Worm (Caenorhabditis elegans): ENCODE results near the gene F48F7.5.

Gene F48F7.5

ce11 chrX:13990680-13991079 lies 15.2 kb downstream of the F48F7.5 start, which contains the start of gene C31E10.11:
Gene C31E10.11, minus strand, starts transcription at chrX:13990780.
- TF ChIP-seq tbx-37 (GFP tag; conservative IDR thresholded peaks at IDR 0.05), result no peak
- no peak for TF ChIP-seq ets-7 (tag; optimal IDR thresholded peaks at IDR 0.05)
- no peak for TF ChIP-seq sea-1 (GFP tag; conservative IDR thresholded peaks at IDR 0.05)
- no peak for TF ChIP-seq scrt-1 (GFP tag; IDR thresholded peaks at IDR 0.05)
- no peak for TF ChIP-seq hmbx-1 (tag; optimal IDR thresholded peaks at IDR 0.05)
- no peak for TF ChIP-seq tbx-11 (GFP tag; IDR thresholded peaks at IDR 0.05)
- no peak for TF ChIP-seq hnd-1 (tag; optimal IDR thresholded peaks at IDR 0.05)
- no peak for TF ChIP-seq F13C5.2 (tag; optimal IDR thresholded peaks at IDR 0.05)
- no peak for TF ChIP-seq tra-4 (tag; optimal IDR thresholded peaks at IDR 0.05)
- TF ChIP-seq ceh-13 (GFP tag; optimal IDR thresholded peaks at IDR 0.05), result no peak
- TF ChIP-seq ceh-36 (tag; optimal IDR thresholded peaks at IDR 0.05), result no peak
- no peak for TF ChIP-seq flt-1 (GFP tag; IDR thresholded peaks at IDR 0.05)
- TF ChIP-seq B0310.2 (tag; optimal IDR thresholded peaks at IDR 0.05), result no peak
- no peak for TF ChIP-seq pes-1 (GFP tag; IDR thresholded peaks at IDR 0.05)

- TF ChIP-seq ets-7 (tag; optimal IDR thresholded peaks at IDR 0.05) (no peak), sea-1 (GFP tag; conservative IDR thresholded peaks at IDR 0.05) (no peak), aly-1 (tag; optimal IDR thresholded peaks at IDR 0.05) (no peak), scrt-1 (GFP tag; IDR thresholded peaks at IDR 0.05) (0 out of 2 replicates have a peak, but pooled peaks have one; percentile 34), F13C5.2 (tag; optimal IDR thresholded peaks at IDR 0.05) (peak; percentile 66), hmbx-1 (tag; optimal IDR thresholded peaks at IDR 0.05) (no peak), tbx-11 (GFP tag; IDR thresholded peaks at IDR 0.05) (no peak), tbx-37 (GFP tag; conservative IDR thresholded peaks at IDR 0.05) (0 out of 2 replicates have a peak, but pooled peaks have one; percentile 9)
Observed at ce11 chrX:13995803-13996388, 20.4 kb downstream of the F48F7.5 start, which contains the start of the genes C31E10.5 and C31E10.6. Gene C31E10.5, minus strand, starts transcription at chrX:13995834. Gene C31E10.6, plus strand, starts transcription at chrX:13996338.

ce11 chrX:14000198-14000748 lies 24.8 kb downstream of the F48F7.5 start:
- peak; percentile 5 for TF ChIP-seq ceh-36 (tag; optimal IDR thresholded peaks at IDR 0.05)
- TF ChIP-seq scrt-1 (GFP tag; IDR thresholded peaks at IDR 0.05), result no peak
- no peak for TF ChIP-seq flt-1 (GFP tag; IDR thresholded peaks at IDR 0.05)

- TF ChIP-seq hnd-1 (tag; optimal IDR thresholded peaks at IDR 0.05), result no peak
Observed at ce11 chrX:14001494-14001974, 26.1 kb downstream of the F48F7.5 start, which contains the start of gene cytb-5.1. Gene cytb-5.1, plus strand, starts transcription at chrX:14001924.

- no peak for TF ChIP-seq ceh-13 (GFP tag; optimal IDR thresholded peaks at IDR 0.05)
- TF ChIP-seq tbx-37 (GFP tag; conservative IDR thresholded peaks at IDR 0.05), result no peak
- no peak for TF ChIP-seq ceh-36 (tag; optimal IDR thresholded peaks at IDR 0.05)
- no peak for TF ChIP-seq F13C5.2 (tag; optimal IDR thresholded peaks at IDR 0.05)
- no peak for TF ChIP-seq flt-1 (GFP tag; IDR thresholded peaks at IDR 0.05)
- TF ChIP-seq ama-1 (optimal IDR thresholded peaks at IDR 0.05), result no peak
- TF ChIP-seq hmbx-1 (tag; optimal IDR thresholded peaks at IDR 0.05), result no peak
- TF ChIP-seq B0310.2 (tag; optimal IDR thresholded peaks at IDR 0.05), result no peak
- TF ChIP-seq pes-1 (GFP tag; IDR thresholded peaks at IDR 0.05), result no peak
- TF ChIP-seq tra-4 (tag; optimal IDR thresholded peaks at IDR 0.05), result no peak
- no peak for TF ChIP-seq hnd-1 (tag; optimal IDR thresholded peaks at IDR 0.05)
- TF ChIP-seq sea-1 (GFP tag; conservative IDR thresholded peaks at IDR 0.05), result no peak
- no peak for TF ChIP-seq hmg-4 (GFP tag; optimal IDR thresholded peaks at IDR 0.05)
- TF ChIP-seq ets-7 (tag; optimal IDR thresholded peaks at IDR 0.05), result no peak
- TF ChIP-seq aly-1 (tag; optimal IDR thresholded peaks at IDR 0.05), result no peak
- TF ChIP-seq scrt-1 (GFP tag; IDR thresholded peaks at IDR 0.05), result no peak
- no peak for TF ChIP-seq tbx-11 (GFP tag; IDR thresholded peaks at IDR 0.05)
Observed at ce11 chrX:14002739-14003138, 27.3 kb downstream of the F48F7.5 start.

- TF ChIP-seq ama-1 (optimal IDR thresholded peaks at IDR 0.05), result no peak
Observed at ce11 chrX:14003538-14003937, 28.1 kb downstream of the F48F7.5 start.

ce11 chrX:14008130-14008529 lies 32.7 kb downstream of the F48F7.5 start:
- no peak for TF ChIP-seq ama-1 (optimal IDR thresholded peaks at IDR 0.05)
- no peak for TF ChIP-seq hnd-1 (tag; optimal IDR thresholded peaks at IDR 0.05)
- no peak for TF ChIP-seq hmbx-1 (tag; optimal IDR thresholded peaks at IDR 0.05)
- TF ChIP-seq tra-4 (tag; optimal IDR thresholded peaks at IDR 0.05), result no peak
- no peak for TF ChIP-seq ets-7 (tag; optimal IDR thresholded peaks at IDR 0.05)

ce11 chrX:14012417-14012816 lies 37.0 kb downstream of the F48F7.5 start, which contains the start of gene tbc-19:
Gene tbc-19, minus strand, starts transcription at chrX:14012517.
- TF ChIP-seq tbx-11 (GFP tag; IDR thresholded peaks at IDR 0.05), result no peak
- no peak for TF ChIP-seq scrt-1 (GFP tag; IDR thresholded peaks at IDR 0.05)
- no peak for TF ChIP-seq tra-4 (tag; optimal IDR thresholded peaks at IDR 0.05)
- no peak for TF ChIP-seq tbx-37 (GFP tag; conservative IDR thresholded peaks at IDR 0.05)
- no peak for TF ChIP-seq hmbx-1 (tag; optimal IDR thresholded peaks at IDR 0.05)
- no peak for TF ChIP-seq sea-1 (GFP tag; conservative IDR thresholded peaks at IDR 0.05)
- no peak for TF ChIP-seq B0310.2 (tag; optimal IDR thresholded peaks at IDR 0.05)
- no peak for TF ChIP-seq ceh-36 (tag; optimal IDR thresholded peaks at IDR 0.05)
- TF ChIP-seq hmg-4 (GFP tag; optimal IDR thresholded peaks at IDR 0.05), result no peak
- TF ChIP-seq hnd-1 (tag; optimal IDR thresholded peaks at IDR 0.05), result no peak
- no peak for TF ChIP-seq ama-1 (optimal IDR thresholded peaks at IDR 0.05)
